Comparison of ENCODE assay signal across 2 fruit fly cellular contexts in the genomic region with DNA sequence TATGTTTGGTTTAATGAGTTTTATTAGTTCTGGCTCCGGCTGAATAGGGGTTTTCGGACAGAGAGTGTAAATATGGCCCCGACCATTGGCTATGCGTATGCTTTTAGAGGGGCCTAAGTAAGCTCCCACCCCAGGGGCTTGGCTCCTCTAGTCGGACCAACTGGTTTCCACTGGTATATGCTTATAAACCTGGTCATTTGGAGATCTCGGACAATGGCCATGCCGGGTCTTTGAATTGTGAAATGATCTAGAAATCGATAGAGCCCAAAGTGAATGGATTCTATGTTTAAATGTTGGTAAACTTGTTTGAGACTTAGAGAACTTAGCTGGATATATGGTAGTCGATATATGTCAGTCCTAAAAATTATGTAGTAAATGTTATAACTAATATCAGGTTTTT.
TF ChIP-seq lines count a peak whose summit lies in the region.

No protein-coding gene starts in this region.

- no peak for TF ChIP-seq CTCF in whole organism, embryonic (GFP tag; optimal IDR thresholded peaks at IDR 0.05; lab: Kevin White, UChicago)

TF ChIP-seq in whole organism, embryonic, 481 proteins besides CTCF, POLR2A, EP300 and RAD21:
- TF ChIP-seq CG8924 (tag; optimal IDR thresholded peaks at IDR 0.05; lab: Kevin White, UChicago) (no peak), CG2678 (tag; optimal IDR thresholded peaks at IDR 0.05; lab: Kevin White, UChicago) (no peak), CG13894 (tag; optimal IDR thresholded peaks at IDR 0.05; lab: Kevin White, UChicago) (peak; percentile 91), gce (GFP tag; IDR thresholded peaks at IDR 0.05; lab: Robert Waterston, UW) (no peak), CG12769 (tag; optimal IDR thresholded peaks at IDR 0.05; lab: Kevin White, UChicago) (peak; percentile 49), CG17361 (GFP tag; IDR thresholded peaks at IDR 0.05; lab: Robert Waterston, UW) (no peak), Ets65A (GFP tag; lab: Kevin White, UChicago) (no peak), Mes4 (GFP tag; optimal IDR thresholded peaks at IDR 0.05; lab: Kevin White, UChicago) (no peak), oc (tag; optimal IDR thresholded peaks at IDR 0.05; lab: Kevin White, UChicago) (peak; percentile 39), bbx (GFP tag; IDR thresholded peaks at IDR 0.05; lab: Robert Waterston, UW; ENCODE audit: partially characterized antibody) (0 out of 2 replicates have a peak, but pooled peaks have one; percentile 2), nmo (GFP tag; optimal IDR thresholded peaks at IDR 0.05; lab: Kevin White, UChicago) (no peak), CG6791 (GFP tag; IDR thresholded peaks at IDR 0.05; lab: Robert Waterston, UW; ENCODE audit: partially characterized antibody) (0 out of 3 replicates have a peak, but pooled peaks have one; percentile 33), gem (tag; optimal IDR thresholded peaks at IDR 0.05; lab: Kevin White, UChicago) (peak; percentile 1)

TF ChIP-seq in whole organism, prepupa, 60 proteins besides CTCF, POLR2A, EP300 and RAD21:
- TF ChIP-seq CG11294 (GFP tag; IDR thresholded peaks at IDR 0.05; lab: Robert Waterston, UW) (no peak), Eip78C (GFP tag; lab: Kevin White, UChicago) (peak; percentile 25), Sox14 (GFP tag; optimal IDR thresholded peaks at IDR 0.05; lab: Kevin White, UChicago) (no peak), spab (GFP tag; optimal IDR thresholded peaks at IDR 0.05; lab: Kevin White, UChicago) (no peak)
